Fruit fly (Drosophila melanogaster): Measurements from ENCODE around the gene CG43219.
A peak's percentile ranks its signal among the peaks of the same experiment; 100 is the strongest.

Gene CG43219

DNA sequence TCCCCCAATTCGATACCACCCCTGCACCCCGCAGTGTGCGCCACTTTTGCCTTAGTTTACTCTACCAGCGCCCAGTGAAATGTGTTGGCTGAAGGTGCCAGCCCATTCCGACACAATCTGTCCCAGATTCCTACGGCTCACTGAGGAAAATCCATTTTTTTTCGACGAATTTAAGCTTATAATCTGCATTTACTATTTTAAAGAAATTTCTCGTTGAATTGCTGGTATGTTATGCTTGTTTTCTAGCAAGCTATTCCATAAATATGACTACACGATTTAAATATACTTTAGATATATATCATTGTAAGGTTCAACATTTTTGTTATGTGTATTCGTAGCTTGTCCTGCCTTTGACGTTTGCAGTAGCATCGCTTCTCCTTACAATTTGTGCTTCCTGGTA is 3.1 kb downstream of the CG43219 start:
- TF ChIP-seq sd (tag; optimal IDR thresholded peaks at IDR 0.05), result peak; percentile 91
- peak in 1 of 2 experiments; percentile 48 for TF ChIP-seq bsh (GFP tag; optimal IDR thresholded peaks at IDR 0.05)
- no peak for TF ChIP-seq Six4 (GFP tag; optimal IDR thresholded peaks at IDR 0.05)
- TF ChIP-seq CG34224 (GFP tag; IDR thresholded peaks at IDR 0.05; ENCODE audit: partially characterized antibody), result no peak
- TF ChIP-seq CG1603 (tag; optimal IDR thresholded peaks at IDR 0.05), result peak; percentile 24
- TF ChIP-seq prd (optimal IDR thresholded peaks at IDR 0.05), result no peak
- peak; percentile 17; the same call in 1 of the 3 replicates for TF ChIP-seq prd (GFP tag; IDR thresholded peaks at IDR 0.05)
- TF ChIP-seq CG11504 (tag; optimal IDR thresholded peaks at IDR 0.05), result peak; percentile 52
- no peak for TF ChIP-seq Dll (GFP tag; IDR thresholded peaks at IDR 0.05; ENCODE audit: partially characterized antibody)
- no peak for TF ChIP-seq Nf-YB (GFP tag; optimal IDR thresholded peaks at IDR 0.05)
- no peak for TF ChIP-seq CG32532 (GFP tag; IDR thresholded peaks at IDR 0.05)
- TF ChIP-seq Gug (GFP tag; IDR thresholded peaks at IDR 0.05), result no peak
- TF ChIP-seq Blimp-1 (GFP tag; optimal IDR thresholded peaks at IDR 0.05), result peak; percentile 35
- TF ChIP-seq CG31441 (GFP tag; IDR thresholded peaks at IDR 0.05), result peak; percentile 28; the same call in 1 of the 2 replicates
- TF ChIP-seq CG7839 (tag; optimal IDR thresholded peaks at IDR 0.05), result peak; percentile 51
- peak; percentile 52 for TF ChIP-seq CG10979 (tag; optimal IDR thresholded peaks at IDR 0.05)
- peak; percentile 26 for TF ChIP-seq CG18262 (tag; optimal IDR thresholded peaks at IDR 0.05)
- TF ChIP-seq yki (optimal IDR thresholded peaks at IDR 0.05), result no peak
- TF ChIP-seq row (GFP tag; IDR thresholded peaks at IDR 0.05), result peak; percentile 17; the same call in 1 of the 3 replicates
- TF ChIP-seq nmo (GFP tag; optimal IDR thresholded peaks at IDR 0.05), result peak; percentile 3
- TF ChIP-seq Drgx (GFP tag; IDR thresholded peaks at IDR 0.05), result peak; percentile 59
- 0 out of 3 replicates have a peak, but pooled peaks have one; percentile 18 for TF ChIP-seq CG17361 (GFP tag; IDR thresholded peaks at IDR 0.05)
- TF ChIP-seq ATbp (GFP tag; optimal IDR thresholded peaks at IDR 0.05), result peak; percentile 2
- TF ChIP-seq Dad (GFP tag; optimal IDR thresholded peaks at IDR 0.05), result no peak
- peak; percentile 15 for TF ChIP-seq CG13424 (tag; optimal IDR thresholded peaks at IDR 0.05)
- TF ChIP-seq Oli (tag; optimal IDR thresholded peaks at IDR 0.05), result peak; percentile 18
- peak; percentile 30 for TF ChIP-seq CG2712 (tag; optimal IDR thresholded peaks at IDR 0.05)
- peak; percentile 30; the same call in 1 of the 2 replicates for TF ChIP-seq CG10366 (GFP tag; IDR thresholded peaks at IDR 0.05)
- peak; percentile 59 for TF ChIP-seq sens (GFP tag)
- peak; percentile 32 for TF ChIP-seq unpg (GFP tag; optimal IDR thresholded peaks at IDR 0.05)
- peak; percentile 46 for TF ChIP-seq Sox102F (GFP tag; optimal IDR thresholded peaks at IDR 0.05)
- 0 out of 3 replicates have a peak, but pooled peaks have one; percentile 27 for TF ChIP-seq dysf (GFP tag; IDR thresholded peaks at IDR 0.05)
- no peak for TF ChIP-seq disco-r (GFP tag; optimal IDR thresholded peaks at IDR 0.05)
- peak; percentile 22 for TF ChIP-seq Xbp1 (GFP tag; optimal IDR thresholded peaks at IDR 0.05)
- TF ChIP-seq CG17829 (tag; optimal IDR thresholded peaks at IDR 0.05), result peak; percentile 1
- no peak for TF ChIP-seq D (optimal IDR thresholded peaks at IDR 0.05)
- peak; percentile 1 for TF ChIP-seq D (GFP tag; optimal IDR thresholded peaks at IDR 0.05)
- peak; percentile 36 for TF ChIP-seq phol (tag; optimal IDR thresholded peaks at IDR 0.05)
- TF ChIP-seq hth (optimal IDR thresholded peaks at IDR 0.05), result no peak
- TF ChIP-seq lab (GFP tag; optimal IDR thresholded peaks at IDR 0.05), result peak; percentile 5
- peak; percentile 47; the same call in 1 of the 2 replicates for TF ChIP-seq vvl (GFP tag; IDR thresholded peaks at IDR 0.05)
- peak; percentile 4 for TF ChIP-seq CG4424 (GFP tag; optimal IDR thresholded peaks at IDR 0.05)
- peak; percentile 21 for TF ChIP-seq CG12769 (tag; optimal IDR thresholded peaks at IDR 0.05)

Measured in whole organism, embryonic.